Worm (Caenorhabditis elegans) whole organism, L4 larva: ENCODE results near the gene fzy-1.

ENCODE experiments used
- F10B5.3 ChIP-seq: sonication (generic microtip); optimal IDR thresholded peaks from 2 replicates; lab custom pipeline; 2016; ENCODE audit warnings: mild to moderate bottlenecking, missing genetic modification characterization, missing compliant biosample characterization
- F26F4.8 ChIP-seq: fragments of 200-800 bp; sonication (Bioruptor generic); conservative IDR thresholded peaks from 2 replicates; pipeline ENCODE4 v1.3.6; 2022; ENCODE audit warnings: missing genetic modification characterization, missing compliant biosample characterization
- F37D6.2 ChIP-seq: sonication (generic microtip); optimal IDR thresholded peaks from 2 replicates; lab custom pipeline; 2016; ENCODE audit warnings: mild to moderate bottlenecking, missing genetic modification characterization, missing compliant biosample characterization
- F44E2.7 ChIP-seq: fragments of 200-800 bp; sonication (Bioruptor generic); IDR thresholded peaks from 2 replicates; pipeline ENCODE4 v2.1.2; 2022; ENCODE audit warnings: missing genetic modification characterization, missing compliant biosample characterization
- R02D3.7 ChIP-seq: fragments of 150-350 bp; sonication (generic microtip); optimal IDR thresholded peaks from 3 replicates; lab custom pipeline; 2014; ENCODE audit warnings: missing biosample characterization, missing genetic modification characterization
- T26A8.4 ChIP-seq: fragments of 200-800 bp; sonication (Bioruptor generic); IDR thresholded peaks from 2 replicates; pipeline ENCODE4 v1.3.6; 2022; ENCODE audit warnings: missing genetic modification characterization, missing compliant biosample characterization
- Y105C5A.15 ChIP-seq: fragments of 200-800 bp; sonication (Bioruptor generic); IDR thresholded peaks from 2 replicates; pipeline ENCODE4 v1.3.6; 2022; ENCODE audit warnings: missing genetic modification characterization, missing compliant biosample characterization
- Y48G9A.11 ChIP-seq: fragments of 200-800 bp; sonication (Bioruptor generic); IDR thresholded peaks from 2 replicates; pipeline ENCODE4 v1.3.6; 2022; ENCODE audit warnings: missing genetic modification reagents, missing genetic modification characterization, missing compliant biosample characterization
- ZK546.5 ChIP-seq, 2 experiments: sonication (generic microtip); optimal IDR thresholded peaks; 2 replicates each; lab custom pipeline; 2017; ENCODE audit warnings: missing biosample characterization in 2 of 2, missing genetic modification characterization in 2 of 2
- aha-1 ChIP-seq: fragments of 150-350 bp; peaks from one replicate; lab custom pipeline; 2014; ENCODE audit warnings: missing biosample characterization, missing genetic modification characterization
- ceh-20 ChIP-seq: fragments of 200-800 bp; sonication (Bioruptor generic); IDR thresholded peaks from 2 replicates; pipeline ENCODE4 v1.3.6; 2022; ENCODE audit warnings: missing genetic modification reagents, missing genetic modification characterization, missing compliant biosample characterization
- ceh-44 ChIP-seq: fragments of 200-800 bp; sonication (Bioruptor generic); IDR thresholded peaks from 2 replicates; pipeline ENCODE4 v1.3.6; 2022; ENCODE audit warnings: missing genetic modification reagents, missing genetic modification characterization, missing compliant biosample characterization
- ceh-82 ChIP-seq: sonication (generic microtip); optimal IDR thresholded peaks from 2 replicates; lab custom pipeline; 2017; ENCODE audit warnings: missing biosample characterization, missing genetic modification characterization
- ces-1 ChIP-seq: fragments of 150-350 bp; sonication (generic microtip); optimal IDR thresholded peaks from 4 replicates; lab custom pipeline; 2014; ENCODE audit warnings: missing biosample characterization, missing genetic modification reagents, missing genetic modification characterization
- cey-2 ChIP-seq: sonication (generic microtip); optimal IDR thresholded peaks from 3 replicates; lab custom pipeline; 2017; ENCODE audit warnings: missing genetic modification characterization, mild to moderate bottlenecking, missing compliant biosample characterization, antibody characterized with exemption, borderline replicate concordance; ENCODE audit not compliant: insufficient read depth
- daf-12 ChIP-seq: fragments of 150-350 bp; optimal IDR thresholded peaks from 2 replicates; lab custom pipeline; 2014; ENCODE audit warnings: missing biosample characterization, missing genetic modification reagents, missing genetic modification characterization
- daf-16 ChIP-seq, 3 experiments: sonication (generic microtip); optimal IDR thresholded peaks; 2 replicates each; lab custom pipeline; 2016 to 2017; ENCODE audit warnings: missing genetic modification characterization in 3 of 3, missing genetic modification reagents in 3 of 3, mild to moderate bottlenecking in 2 of 3, missing compliant biosample characterization in 2 of 3, missing biosample characterization in 1 of 3, moderate library complexity in 1 of 3
- dmd-6 ChIP-seq: fragments of 200-800 bp; sonication (Bioruptor generic); IDR thresholded peaks from 2 replicates; pipeline ENCODE4 v1.3.6; 2022; ENCODE audit warnings: missing genetic modification reagents, missing genetic modification characterization, missing compliant biosample characterization
- dpl-1 ChIP-seq: fragments of 150-350 bp; optimal IDR thresholded peaks from 2 replicates; lab custom pipeline; 2014; ENCODE audit warnings: missing biosample characterization, missing genetic modification reagents, missing genetic modification characterization
- gei-8 ChIP-seq: fragments of 200-800 bp; sonication (Bioruptor generic); optimal IDR thresholded peaks from 2 replicates; lab custom pipeline; 2018; ENCODE audit warnings: mild to moderate bottlenecking, missing genetic modification characterization, missing compliant biosample characterization
- hlh-11 ChIP-seq: fragments of 200-800 bp; sonication (Bioruptor generic); optimal IDR thresholded peaks from 2 replicates; lab custom pipeline; 2018; ENCODE audit warnings: mild to moderate bottlenecking, missing genetic modification characterization, missing compliant biosample characterization
- hlh-30 ChIP-seq: sonication (generic microtip); optimal IDR thresholded peaks from 2 replicates; lab custom pipeline; 2017; ENCODE audit warnings: antibody characterized with exemption, mild to moderate bottlenecking, missing genetic modification characterization, missing compliant biosample characterization; ENCODE audit not compliant: insufficient read depth
- hmg-1.1 ChIP-seq: fragments of 200-800 bp; sonication (Bioruptor generic); IDR thresholded peaks from 2 replicates; pipeline ENCODE4 v1.3.6; 2022; ENCODE audit warnings: missing genetic modification reagents, missing genetic modification characterization, missing compliant biosample characterization
- lim-7 ChIP-seq: fragments of 200-800 bp; sonication (Bioruptor generic); IDR thresholded peaks from 2 replicates; pipeline ENCODE4 v1.3.6; 2022; ENCODE audit warnings: missing genetic modification characterization, missing compliant biosample characterization
- lin-38 ChIP-seq: fragments of 200-800 bp; sonication (Bioruptor generic); IDR thresholded peaks from 2 replicates; pipeline ENCODE4 v1.3.6; 2022; ENCODE audit warnings: missing genetic modification reagents, missing genetic modification characterization, missing compliant biosample characterization
- lir-3 ChIP-seq: sonication (generic microtip); optimal IDR thresholded peaks from 2 replicates; lab custom pipeline; 2016; ENCODE audit warnings: mild to moderate bottlenecking, missing genetic modification characterization, missing compliant biosample characterization
- madf-9 ChIP-seq: fragments of 200-800 bp; sonication (Bioruptor generic); conservative IDR thresholded peaks from 2 replicates; pipeline ENCODE4 v1.3.6; 2022; ENCODE audit warnings: missing genetic modification reagents, missing genetic modification characterization, missing compliant biosample characterization
- mes-2 ChIP-seq: sonication (generic microtip); optimal IDR thresholded peaks from 2 replicates; lab custom pipeline; 2016; ENCODE audit warnings: missing genotype, mild to moderate bottlenecking, missing genetic modification characterization, missing compliant biosample characterization; ENCODE audit not compliant: poor library complexity, severe bottlenecking
- mxl-3 ChIP-seq: fragments of 200-800 bp; sonication (Bioruptor generic); optimal IDR thresholded peaks from 2 replicates; lab custom pipeline; 2018; ENCODE audit warnings: mild to moderate bottlenecking, missing genetic modification characterization, missing compliant biosample characterization
- nhr-102 ChIP-seq: sonication (generic microtip); optimal IDR thresholded peaks from 2 replicates; lab custom pipeline; 2016; ENCODE audit warnings: mild to moderate bottlenecking, missing genetic modification characterization, moderate library complexity, missing compliant biosample characterization
- nhr-237 ChIP-seq: sonication (generic microtip); optimal IDR thresholded peaks from 2 replicates; lab custom pipeline; 2017; ENCODE audit warnings: missing biosample characterization, missing genetic modification characterization
- nhr-28 ChIP-seq: fragments of 150-350 bp; optimal IDR thresholded peaks from 2 replicates; lab custom pipeline; 2014; ENCODE audit warnings: missing biosample characterization, missing genetic modification characterization
- nhr-42 ChIP-seq: fragments of 200-800 bp; sonication (Bioruptor generic); IDR thresholded peaks from 2 replicates; pipeline ENCODE4 v1.3.6; 2022; ENCODE audit warnings: missing genetic modification characterization, missing compliant biosample characterization
- nhr-6 ChIP-seq: fragments of 150-350 bp; optimal IDR thresholded peaks from 2 replicates; lab custom pipeline; 2014; ENCODE audit warnings: missing biosample characterization, missing genetic modification characterization
- pqm-1 ChIP-seq: sonication (generic microtip); optimal IDR thresholded peaks from 2 replicates; lab custom pipeline; 2017; ENCODE audit warnings: missing biosample characterization, missing genetic modification characterization
- rbr-2 ChIP-seq: sonication (generic microtip); optimal IDR thresholded peaks from 2 replicates; lab custom pipeline; 2016; ENCODE audit warnings: missing genotype, missing genetic modification characterization, missing compliant biosample characterization
- spr-3 ChIP-seq: fragments of 200-800 bp; sonication (Bioruptor generic); optimal IDR thresholded peaks from 2 replicates; lab custom pipeline; 2018; ENCODE audit warnings: mild to moderate bottlenecking, missing genetic modification characterization, missing compliant biosample characterization
- tag-97 ChIP-seq: fragments of 200-800 bp; sonication (Bioruptor generic); IDR thresholded peaks from 2 replicates; pipeline ENCODE4 v1.3.6; 2022; ENCODE audit warnings: missing genetic modification characterization, missing compliant biosample characterization

Gene fzy-1

DNA sequence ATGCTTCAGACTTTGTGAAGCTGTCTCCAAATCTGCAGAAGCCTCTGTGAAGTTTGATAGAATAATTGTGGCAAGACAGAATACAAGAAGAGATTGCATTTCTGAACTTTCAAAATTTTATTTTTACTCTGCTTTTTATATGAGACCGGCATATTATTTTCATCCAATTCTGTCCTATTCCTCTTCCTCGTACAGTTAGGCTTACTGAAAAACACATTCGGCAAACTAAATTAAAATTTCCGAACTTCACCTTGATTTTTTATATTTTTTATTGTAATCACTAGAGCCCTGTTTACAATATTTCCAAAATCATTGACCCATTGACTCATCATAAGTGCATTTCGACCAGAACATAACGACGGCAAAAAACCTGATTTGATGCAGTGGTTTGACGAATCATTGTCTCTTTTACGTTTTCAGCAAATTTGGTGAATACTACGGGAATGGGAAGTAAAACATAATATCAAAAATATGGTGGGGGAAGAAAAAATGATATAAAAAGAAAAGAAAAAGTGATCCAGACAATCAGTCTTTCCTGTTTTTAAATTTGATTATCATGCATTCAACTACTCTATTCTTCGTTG is 2.3 kb upstream of the fzy-1 start, which contains the start of the genes suex-1 and F12A10.9:
suex-1 (minus strand) TSS at position 101 of the 584 bp plus-strand sequence.
F12A10.9 (plus strand) TSS at position 534 of the 584 bp plus-strand sequence.
- TF ChIP-seq aha-1 (tag; lab: Kevin White, UChicago) (peak; percentile 33), R02D3.7 (tag; lab: Kevin White, UChicago) (no peak)

DNA sequence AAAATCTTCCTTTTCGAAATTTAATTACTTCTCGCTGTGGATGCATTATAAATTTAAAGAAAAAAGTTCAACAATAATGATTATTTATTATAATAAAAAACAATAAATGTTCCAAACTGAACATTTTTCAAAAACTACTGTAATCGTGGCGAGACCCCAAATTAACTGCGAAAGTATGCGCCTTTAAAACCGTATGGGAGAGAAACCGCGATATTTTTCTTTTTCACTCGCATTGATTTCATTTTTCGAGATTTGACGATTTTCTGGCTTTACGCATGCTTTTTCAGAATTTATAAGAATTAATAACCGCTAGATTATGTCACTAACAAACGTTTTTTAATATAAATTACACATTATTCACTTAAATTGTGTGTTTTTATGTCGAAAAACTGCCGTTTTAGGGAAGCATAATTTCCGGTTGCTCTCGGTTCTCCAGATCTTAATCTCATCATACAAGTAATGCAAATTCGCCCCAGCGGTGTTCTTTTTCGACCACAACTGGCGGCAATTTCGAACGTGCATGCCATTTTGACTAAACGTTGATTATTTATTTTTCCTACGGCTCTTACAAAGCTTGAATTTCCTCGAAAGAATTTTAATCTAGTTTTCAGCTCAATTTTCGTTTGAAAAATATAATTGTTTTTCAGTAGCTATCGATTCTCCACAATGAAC is 552 bp downstream of the fzy-1 start, which contains the start of gene F12A10.8:
F12A10.8 (minus strand) TSS at position 79 of the 672 bp plus-strand sequence.
- peak; percentile 35 for TF ChIP-seq ces-1 (GFP tag; lab: Kevin White, UChicago)
- no peak for TF ChIP-seq cey-2 (tag; lab: Kevin White, UChicago)
- TF ChIP-seq aha-1 (tag; lab: Kevin White, UChicago), result peak; percentile 79
- TF ChIP-seq dpl-1, result peak; percentile 71
- peak; percentile 64 for TF ChIP-seq lin-38
- peak; percentile 31 for TF ChIP-seq hlh-30 (tag; lab: Kevin White, UChicago)

DNA sequence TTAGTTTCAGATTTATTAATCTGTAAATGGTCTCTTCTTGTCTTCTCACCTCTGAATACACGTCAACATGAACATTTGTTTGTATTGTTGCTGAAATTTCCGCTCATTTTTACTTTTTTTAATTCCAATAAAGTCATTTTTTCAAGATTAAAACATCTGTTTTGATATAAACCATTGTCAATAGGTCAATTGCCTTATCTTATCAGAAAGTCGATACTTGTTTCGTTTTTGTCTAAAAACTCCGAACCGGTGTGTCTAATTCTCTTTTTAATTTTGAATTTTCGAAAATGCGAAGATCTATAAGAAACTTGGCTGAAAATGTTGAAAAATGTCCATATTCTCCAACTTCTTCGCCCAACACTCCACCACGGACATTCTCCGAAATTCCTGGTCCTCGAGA is 3.2 kb downstream of the fzy-1 start, which contains the start of gene cyp-44A1:
cyp-44A1 (plus strand) TSS at position 285 of the 400 bp plus-strand sequence.
- TF ChIP-seq F10B5.3 (no peak), pqm-1 (tag; lab: Kevin White, UChicago) (peak; percentile 3), T26A8.4 (GFP tag; lab: Robert Waterston, UW) (no peak), F44E2.7 (GFP tag; lab: Robert Waterston, UW) (no peak), ces-1 (GFP tag; lab: Kevin White, UChicago) (no peak), lim-7 (GFP tag; lab: Robert Waterston, UW) (no peak), hlh-11 (tag; lab: Kevin White, UChicago) (no peak), daf-16 (GFP tag; optimal IDR thresholded peaks at IDR 0.05; lab: Kevin White, UChicago) (no peak), daf-16 (tag; optimal IDR thresholded peaks at IDR 0.05; lab: Kevin White, UChicago) (peak; percentile 78), madf-9 (GFP tag; lab: Robert Waterston, UW) (no peak)

DNA sequence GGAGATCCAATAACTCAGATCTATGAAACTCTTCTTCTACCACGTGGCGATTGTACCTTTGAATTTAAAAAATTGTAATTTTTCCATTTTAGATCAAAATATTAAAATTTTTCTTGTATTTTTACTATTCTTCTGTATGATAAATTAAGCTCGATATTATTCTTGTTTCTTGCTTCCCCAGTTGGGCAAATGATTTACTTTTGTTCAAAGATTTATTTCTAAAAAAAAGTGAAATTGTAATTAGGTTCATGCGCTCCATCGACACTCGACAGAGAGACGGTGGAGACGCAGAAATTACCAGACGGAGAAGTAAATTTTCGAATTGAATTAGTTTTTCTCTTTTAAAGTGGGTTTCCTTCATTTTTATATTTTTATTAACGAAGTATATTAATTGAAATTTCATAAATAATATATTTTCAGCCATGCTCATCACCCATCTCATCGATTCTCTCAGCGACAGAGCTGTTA is 5.3 kb downstream of the fzy-1 start, which contains the start of gene npp-24:
npp-24 (plus strand) TSS at position 51 of the 468 bp plus-strand sequence.
- TF ChIP-seq daf-12 (no peak), mes-2 (tag; lab: Kevin White, UChicago) (peak; percentile 42), Y105C5A.15 (GFP tag; lab: Robert Waterston, UW) (no peak)

DNA sequence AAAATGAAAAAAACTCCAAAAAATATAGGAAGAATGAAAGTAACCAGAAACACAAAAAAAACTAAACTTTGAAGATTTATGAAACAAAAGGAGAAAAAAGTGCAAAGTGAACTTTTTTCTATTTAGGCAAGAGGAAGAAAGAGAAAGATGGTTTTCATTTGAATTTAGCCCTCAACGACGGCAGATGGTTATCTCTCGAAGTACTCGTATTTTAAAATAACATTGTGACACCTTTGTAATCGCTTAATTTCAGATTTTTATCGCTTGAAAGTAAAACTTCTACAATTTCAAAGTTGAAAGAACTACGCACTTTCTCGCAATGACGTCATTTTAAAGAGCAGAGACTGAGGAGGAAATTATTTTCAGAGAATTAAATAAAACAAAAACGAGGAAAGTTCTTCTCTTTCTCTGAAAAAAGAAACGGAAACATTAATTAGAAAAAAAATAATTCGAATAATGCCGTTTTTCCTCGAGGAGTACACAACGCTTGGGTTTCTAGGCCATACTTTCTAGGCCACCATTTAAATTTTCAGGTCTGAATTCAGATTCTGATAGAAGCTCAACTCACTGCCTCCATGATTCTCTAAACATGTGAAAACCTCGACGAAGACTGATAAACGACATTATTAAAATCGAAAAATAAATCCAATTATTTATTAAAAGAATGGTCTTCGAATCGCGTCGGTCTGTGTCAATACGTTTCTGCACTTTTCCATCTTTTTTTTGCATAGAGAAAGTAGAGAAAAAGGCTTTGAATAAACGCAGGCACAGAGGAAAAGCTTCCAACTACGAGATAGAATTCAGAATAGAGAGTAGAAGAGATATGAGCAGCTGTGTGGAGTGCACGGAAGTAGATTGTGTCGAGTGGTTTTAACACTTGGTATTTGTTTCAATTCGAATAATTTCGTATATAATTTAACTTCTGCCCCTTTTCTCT is 11.1 kb downstream of the fzy-1 start:
- TF ChIP-seq nhr-42 (GFP tag; lab: Robert Waterston, UW), result no peak
- TF ChIP-seq nhr-102, result no peak
- no peak for TF ChIP-seq tag-97 (GFP tag; lab: Robert Waterston, UW)
- TF ChIP-seq madf-9 (GFP tag; lab: Robert Waterston, UW), result 0 out of 2 replicates have a peak, but pooled peaks have one; percentile 41
- no peak for TF ChIP-seq F37D6.2 (tag; lab: Kevin White, UChicago)
- no peak for TF ChIP-seq ZK546.5 (tag; optimal IDR thresholded peaks at IDR 0.05; lab: Kevin White, UChicago)
- no peak for TF ChIP-seq mxl-3 (GFP tag; lab: Kevin White, UChicago)
- 0 out of 2 replicates have a peak, but pooled peaks have one; percentile 14 for TF ChIP-seq dmd-6
- no peak for TF ChIP-seq ceh-20
- TF ChIP-seq hmg-1.1 (GFP tag; lab: Robert Waterston, UW), result no peak
- peak; percentile 2 for TF ChIP-seq rbr-2 (tag; lab: Kevin White, UChicago)
- TF ChIP-seq gei-8 (GFP tag; lab: Kevin White, UChicago), result no peak
- TF ChIP-seq nhr-6 (tag; lab: Kevin White, UChicago), result no peak
- peak; percentile 55; the same call in 1 of the 2 replicates for TF ChIP-seq Y48G9A.11 (GFP tag; lab: Robert Waterston, UW)
- no peak for TF ChIP-seq spr-3
- no peak for TF ChIP-seq lir-3
- TF ChIP-seq nhr-28 (tag; lab: Kevin White, UChicago), result no peak
- no peak for TF ChIP-seq F26F4.8 (GFP tag; lab: Robert Waterston, UW)
- no peak for TF ChIP-seq ceh-82 (tag; lab: Kevin White, UChicago)
- TF ChIP-seq nhr-237, result no peak
- no peak for TF ChIP-seq ceh-44 (GFP tag; lab: Robert Waterston, UW)
